Fruit fly (Drosophila melanogaster): ENCODE data around the gene timeout.

dm6 chr3R:13072052-13072451 lies 16.4 kb upstream of the timeout start:
- TF ChIP-seq HLH106 (tag; optimal IDR thresholded peaks at IDR 0.05) (no peak), br (GFP tag; optimal IDR thresholded peaks at IDR 0.05) (no peak)

Measured in whole organism, wandering third instar larva.